Worm (Caenorhabditis elegans): ENCODE results near the gene T24H7.8.

Gene T24H7.8

ce11 chrII:6241758-6242157, at the start of gene T24H7.8:
T24H7.8 (plus strand) TSS chrII:6242058.
- TF ChIP-seq nhr-12 (tag; optimal IDR thresholded peaks at IDR 0.05) (no peak), mml-1 (tag; optimal IDR thresholded peaks at IDR 0.05) (no peak), pha-4 (tag; optimal IDR thresholded peaks at IDR 0.05) (no peak), nhr-11 (tag; optimal IDR thresholded peaks at IDR 0.05) (no peak), unc-39 (tag; optimal IDR thresholded peaks at IDR 0.05) (no peak), pqm-1 (tag; optimal IDR thresholded peaks at IDR 0.05) (no peak), lin-15B (tag; optimal IDR thresholded peaks at IDR 0.05) (no peak), daf-12 (tag; optimal IDR thresholded peaks at IDR 0.05) (no peak), elt-1 (tag; optimal IDR thresholded peaks at IDR 0.05) (no peak), ama-1 (optimal IDR thresholded peaks at IDR 0.05) (no peak), elt-3 (tag; optimal IDR thresholded peaks at IDR 0.05) (no peak)

ce11 chrII:6192484-6192883, 49.4 kb upstream of the T24H7.8 start, which contains the start of gene cpb-2:
cpb-2 (plus strand) TSS chrII:6192784.
- TF ChIP-seq daf-12 (tag; optimal IDR thresholded peaks at IDR 0.05) (no peak), nhr-237 (tag; optimal IDR thresholded peaks at IDR 0.05) (no peak), fkh-2 (tag; optimal IDR thresholded peaks at IDR 0.05) (no peak), aly-2 (tag; optimal IDR thresholded peaks at IDR 0.05) (no peak), nhr-25 (tag; optimal IDR thresholded peaks at IDR 0.05) (no peak), tbx-2 (tag; optimal IDR thresholded peaks at IDR 0.05) (no peak), R02D3.7 (tag; optimal IDR thresholded peaks at IDR 0.05) (no peak), ceh-16 (tag; optimal IDR thresholded peaks at IDR 0.05) (no peak), nhr-43 (tag; optimal IDR thresholded peaks at IDR 0.05; ENCODE audit: poor library complexity, severe bottlenecking) (no peak), nfya-1 (tag; optimal IDR thresholded peaks at IDR 0.05; ENCODE audit: insufficient read depth) (no peak), egl-5 (tag; optimal IDR thresholded peaks at IDR 0.05) (no peak)

- TF ChIP-seq sea-2 (GFP tag; optimal IDR thresholded peaks at IDR 0.05) (peak; percentile 15), lin-39 (tag; optimal IDR thresholded peaks at IDR 0.05) (peak; percentile 44), nhr-25 (tag; optimal IDR thresholded peaks at IDR 0.05) (peak; percentile 28), nhr-237 (tag; optimal IDR thresholded peaks at IDR 0.05) (no peak), lin-15B (tag; optimal IDR thresholded peaks at IDR 0.05) (peak; percentile 16), nhr-43 (tag; optimal IDR thresholded peaks at IDR 0.05; ENCODE audit: poor library complexity, severe bottlenecking) (peak; percentile 8), hmg-11 (tag; optimal IDR thresholded peaks at IDR 0.05) (peak; percentile 79), ceh-9 (tag; optimal IDR thresholded peaks at IDR 0.05) (no peak)
Measured at ce11 chrII:6196875-6197274, 45.0 kb upstream of the T24H7.8 start, which contains the start of the genes rbmx-2 and C30B5.2. rbmx-2 (minus strand) TSS chrII:6196948. C30B5.2 (plus strand) TSS chrII:6197180.

- TF ChIP-seq zag-1 (tag; optimal IDR thresholded peaks at IDR 0.05), result no peak
- TF ChIP-seq nhr-23 (tag; optimal IDR thresholded peaks at IDR 0.05), result no peak
- no peak for TF ChIP-seq elt-1 (tag; optimal IDR thresholded peaks at IDR 0.05)
- no peak for TF ChIP-seq elt-2 (tag; optimal IDR thresholded peaks at IDR 0.05)
- TF ChIP-seq lsy-12 (tag; optimal IDR thresholded peaks at IDR 0.05), result no peak
- no peak for TF ChIP-seq mdl-1 (tag; optimal IDR thresholded peaks at IDR 0.05)
- TF ChIP-seq pha-4 (tag; optimal IDR thresholded peaks at IDR 0.05), result no peak
- TF ChIP-seq egl-27 (tag; optimal IDR thresholded peaks at IDR 0.05), result no peak
- TF ChIP-seq R02D3.7 (tag; optimal IDR thresholded peaks at IDR 0.05), result no peak
- TF ChIP-seq jun-1 (tag; optimal IDR thresholded peaks at IDR 0.05), result no peak
- TF ChIP-seq pqm-1 (tag; optimal IDR thresholded peaks at IDR 0.05), result no peak
- no peak for TF ChIP-seq nhr-237 (tag; optimal IDR thresholded peaks at IDR 0.05)
- no peak for TF ChIP-seq nfya-1 (tag; optimal IDR thresholded peaks at IDR 0.05; ENCODE audit: insufficient read depth)
Measured at ce11 chrII:6198468-6198867, 43.4 kb upstream of the T24H7.8 start, which contains the start of gene szy-4. szy-4 (plus strand) TSS chrII:6198696.

ce11 chrII:6199010-6199409, 42.8 kb upstream of the T24H7.8 start:
- TF ChIP-seq zag-1 (tag; optimal IDR thresholded peaks at IDR 0.05) (no peak), ceh-9 (tag; optimal IDR thresholded peaks at IDR 0.05) (no peak), ZK546.5 (tag; optimal IDR thresholded peaks at IDR 0.05) (no peak), ama-1 (optimal IDR thresholded peaks at IDR 0.05) (no peak), fkh-2 (tag; optimal IDR thresholded peaks at IDR 0.05) (no peak), eor-1 (tag; optimal IDR thresholded peaks at IDR 0.05) (no peak), nhr-237 (tag; optimal IDR thresholded peaks at IDR 0.05) (no peak), daf-12 (tag; optimal IDR thresholded peaks at IDR 0.05) (no peak), hmg-11 (tag; optimal IDR thresholded peaks at IDR 0.05) (no peak), ceh-28 (tag; optimal IDR thresholded peaks at IDR 0.05) (no peak), nhr-23 (tag; optimal IDR thresholded peaks at IDR 0.05) (no peak), nhr-76 (tag; optimal IDR thresholded peaks at IDR 0.05) (no peak), R02D3.7 (tag; optimal IDR thresholded peaks at IDR 0.05) (no peak)

Measured in whole organism, L3 larva.